Fruit fly (Drosophila melanogaster): ENCODE data around the gene snz.

The snz gene

dm6 chrX:7883926-7884325 lies 28.0 kb upstream of the snz start, which contains the start of gene Ir7f:
Gene Ir7f (minus strand): TSS chrX:7884026.
- TF ChIP-seq CG15710 (tag; optimal IDR thresholded peaks at IDR 0.05) (no peak), Ets98B (GFP tag; IDR thresholded peaks at IDR 0.05) (no peak), CG10348 (GFP tag; IDR thresholded peaks at IDR 0.05) (no peak), CG8301 (tag; optimal IDR thresholded peaks at IDR 0.05) (no peak), rn (GFP tag; IDR thresholded peaks at IDR 0.05) (no peak), Pif1A (GFP tag; optimal IDR thresholded peaks at IDR 0.05) (no peak), EcR (GFP tag; optimal IDR thresholded peaks at IDR 0.05) (no peak), CG4496 (GFP tag; IDR thresholded peaks at IDR 0.05) (no peak), CG32121 (GFP tag; IDR thresholded peaks at IDR 0.05) (no peak), Snoo (tag; optimal IDR thresholded peaks at IDR 0.05) (no peak), D1 (tag; optimal IDR thresholded peaks at IDR 0.05) (no peak), CG17806 (tag; optimal IDR thresholded peaks at IDR 0.05) (no peak), CG12605 (GFP tag; IDR thresholded peaks at IDR 0.05) (no peak), Pif1B (GFP tag; optimal IDR thresholded peaks at IDR 0.05) (no peak), fd96Ca (GFP tag; IDR thresholded peaks at IDR 0.05) (no peak), CG34367 (tag; optimal IDR thresholded peaks at IDR 0.05) (no peak), CG9948 (tag; optimal IDR thresholded peaks at IDR 0.05) (no peak), CG13204 (GFP tag; optimal IDR thresholded peaks at IDR 0.05) (no peak)

DNA sequence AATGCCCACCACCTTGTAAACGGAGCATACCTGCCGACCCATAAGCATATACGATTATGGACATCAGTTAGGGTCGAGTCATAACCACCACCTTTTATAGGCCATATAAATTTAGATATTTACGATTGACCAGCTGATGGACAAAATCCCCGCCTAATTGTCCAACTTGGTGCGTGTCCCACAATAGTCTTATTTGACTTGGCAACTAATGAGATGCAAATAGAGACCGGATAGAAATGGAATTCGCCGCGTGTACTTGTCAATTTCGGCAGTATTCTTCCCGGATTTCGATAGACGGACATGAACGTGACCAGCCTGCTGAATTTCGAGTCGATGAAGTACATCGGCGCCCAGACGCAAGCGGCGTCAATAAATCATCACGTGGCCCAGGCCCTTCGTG lies 27.5 kb upstream of the snz start, which contains the start of gene Ir7g:
Ir7g (plus strand) TSS at position 301 of the 400 bp plus-strand sequence.
- no peak for TF ChIP-seq Pif1A (GFP tag; optimal IDR thresholded peaks at IDR 0.05)
- no peak for TF ChIP-seq CG13204 (GFP tag; optimal IDR thresholded peaks at IDR 0.05)
- no peak for TF ChIP-seq CG15710 (tag; optimal IDR thresholded peaks at IDR 0.05)
- TF ChIP-seq Pif1B (GFP tag; optimal IDR thresholded peaks at IDR 0.05), result no peak
- no peak for TF ChIP-seq EcR (GFP tag; optimal IDR thresholded peaks at IDR 0.05)
- TF ChIP-seq CG9948 (tag; optimal IDR thresholded peaks at IDR 0.05), result no peak
- no peak for TF ChIP-seq CG10348 (GFP tag; IDR thresholded peaks at IDR 0.05)
- TF ChIP-seq CG12605 (GFP tag; IDR thresholded peaks at IDR 0.05), result no peak
- TF ChIP-seq CG8159 (tag; optimal IDR thresholded peaks at IDR 0.05), result no peak
- TF ChIP-seq CG34367 (tag; optimal IDR thresholded peaks at IDR 0.05), result no peak
- no peak for TF ChIP-seq Snoo (tag; optimal IDR thresholded peaks at IDR 0.05)
- TF ChIP-seq fd96Ca (GFP tag; IDR thresholded peaks at IDR 0.05), result no peak
- no peak for TF ChIP-seq CG4496 (GFP tag; IDR thresholded peaks at IDR 0.05)
- no peak for TF ChIP-seq rn (GFP tag; IDR thresholded peaks at IDR 0.05)
- no peak for TF ChIP-seq CG17806 (tag; optimal IDR thresholded peaks at IDR 0.05)
- TF ChIP-seq CG32121 (GFP tag; IDR thresholded peaks at IDR 0.05), result no peak
- TF ChIP-seq Ets98B (GFP tag; IDR thresholded peaks at IDR 0.05), result no peak
- TF ChIP-seq CG8301 (tag; optimal IDR thresholded peaks at IDR 0.05), result no peak
- no peak for TF ChIP-seq D1 (tag; optimal IDR thresholded peaks at IDR 0.05)

DNA sequence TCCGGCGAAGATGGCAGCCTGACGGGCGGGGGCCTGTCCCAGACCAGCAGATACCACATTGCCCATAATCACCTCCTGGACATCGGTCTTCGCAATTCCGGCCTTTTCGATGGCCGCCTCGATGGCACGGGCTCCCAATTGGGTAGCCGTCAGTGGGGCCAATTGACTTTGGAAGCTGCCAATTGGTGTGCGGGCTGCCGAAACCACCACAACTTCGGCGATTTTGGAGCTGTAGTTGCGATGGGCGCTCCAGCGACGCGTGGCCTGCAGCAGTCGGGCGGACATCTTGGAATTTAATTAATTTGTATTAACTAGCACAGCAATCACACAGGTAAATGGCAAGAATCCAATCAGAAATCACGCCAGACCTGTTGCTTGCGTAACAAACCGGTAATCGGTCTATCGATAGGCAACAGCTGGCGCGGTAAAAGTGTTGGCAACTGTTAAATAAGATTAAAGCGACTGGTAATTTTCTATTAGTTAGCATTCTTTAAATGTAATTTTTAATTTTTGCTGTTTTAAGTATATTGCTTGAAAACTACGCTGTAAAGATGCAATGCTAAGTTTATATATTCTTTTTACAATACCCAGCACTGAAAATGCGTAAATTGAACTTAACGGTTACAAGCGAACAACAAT lies 23.4 kb upstream of the snz start, which contains the start of gene Acat1:
Acat1 (minus strand) TSS at position 400 of the 639 bp plus-strand sequence.
- TF ChIP-seq Pif1A (GFP tag; optimal IDR thresholded peaks at IDR 0.05), result peak; percentile 80
- TF ChIP-seq CG14655 (GFP tag; optimal IDR thresholded peaks at IDR 0.05), result peak; percentile 55
- TF ChIP-seq Snoo (tag; optimal IDR thresholded peaks at IDR 0.05), result no peak
- TF ChIP-seq Pif1B (GFP tag; optimal IDR thresholded peaks at IDR 0.05), result peak; percentile 81
- no peak for TF ChIP-seq CG10348 (GFP tag; IDR thresholded peaks at IDR 0.05)
- TF ChIP-seq CG34367 (tag; optimal IDR thresholded peaks at IDR 0.05), result peak; percentile 47
- peak; percentile 62; the same call in 1 of the 2 replicates for TF ChIP-seq Ets98B (GFP tag; IDR thresholded peaks at IDR 0.05)
- peak; percentile 78 for TF ChIP-seq CG4496 (GFP tag; IDR thresholded peaks at IDR 0.05)
- no peak for TF ChIP-seq gl (tag; optimal IDR thresholded peaks at IDR 0.05)
- no peak for TF ChIP-seq EcR (GFP tag; optimal IDR thresholded peaks at IDR 0.05)
- TF ChIP-seq CG13204 (GFP tag; optimal IDR thresholded peaks at IDR 0.05), result no peak
- peak; percentile 32 for TF ChIP-seq D1 (tag; optimal IDR thresholded peaks at IDR 0.05)
- TF ChIP-seq rn (GFP tag; IDR thresholded peaks at IDR 0.05), result peak; percentile 63; the same call in 1 of the 2 replicates
- TF ChIP-seq CG9948 (tag; optimal IDR thresholded peaks at IDR 0.05), result no peak
- peak; percentile 48; the same call in 1 of the 2 replicates for TF ChIP-seq CG32121 (GFP tag; IDR thresholded peaks at IDR 0.05)
- TF ChIP-seq CG17806 (tag; optimal IDR thresholded peaks at IDR 0.05), result peak; percentile 65
- peak; percentile 55 for TF ChIP-seq CG15710 (tag; optimal IDR thresholded peaks at IDR 0.05)
- no peak for TF ChIP-seq fd96Ca (GFP tag; IDR thresholded peaks at IDR 0.05)
- peak; percentile 52 for TF ChIP-seq CG8159 (tag; optimal IDR thresholded peaks at IDR 0.05)
- TF ChIP-seq CG8301 (tag; optimal IDR thresholded peaks at IDR 0.05), result peak; percentile 52
- peak; percentile 52 for TF ChIP-seq CG12605 (GFP tag; IDR thresholded peaks at IDR 0.05)

DNA sequence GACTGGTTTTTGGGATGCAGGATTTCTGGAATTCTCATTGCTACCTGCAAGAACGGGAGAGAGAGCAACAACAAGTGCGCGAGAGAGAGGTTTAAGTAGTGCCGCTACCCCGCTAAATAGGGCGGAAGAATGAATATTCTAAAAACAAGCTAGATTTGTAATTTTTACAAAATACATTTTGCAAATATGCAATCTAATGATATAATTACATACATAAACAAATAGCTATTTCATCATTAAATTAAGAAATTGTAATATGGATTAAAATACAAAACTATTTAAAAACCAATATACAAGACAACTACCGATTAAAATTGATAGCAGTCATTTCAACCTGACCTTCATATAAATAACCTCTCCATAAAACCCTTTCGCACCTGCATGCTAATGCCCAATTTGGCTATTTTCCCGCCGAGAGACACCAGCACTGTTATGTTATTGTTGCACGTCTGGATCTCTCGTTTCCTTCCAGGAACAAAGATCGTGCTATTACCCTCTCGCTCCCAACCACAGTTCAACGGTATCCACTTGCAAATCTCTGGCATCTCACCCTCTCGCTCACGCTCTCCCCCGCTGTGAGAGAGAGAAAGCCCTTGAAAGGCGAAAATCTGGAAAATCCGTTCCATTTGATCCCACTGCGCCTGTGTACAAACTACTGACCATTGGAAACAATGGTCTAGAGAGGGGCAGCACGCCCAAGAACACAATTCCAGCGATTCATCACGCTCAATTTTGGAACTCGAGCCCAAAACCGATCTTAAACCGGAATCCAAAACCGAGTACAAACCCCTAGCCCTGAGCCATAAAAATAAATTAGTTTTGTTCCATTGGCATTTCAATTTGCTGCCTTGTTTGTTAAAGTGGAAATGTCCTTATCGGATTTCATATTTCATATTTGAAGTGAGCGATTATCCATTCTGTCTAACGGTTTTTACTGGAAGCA lies 20.0 kb upstream of the snz start, which contains the start of gene Nek2:
Nek2 (minus strand) TSS at position 51 of the 943 bp plus-strand sequence.
- TF ChIP-seq CG14655 (GFP tag; optimal IDR thresholded peaks at IDR 0.05) (peak; percentile 48), CG13204 (GFP tag; optimal IDR thresholded peaks at IDR 0.05) (no peak), gl (tag; optimal IDR thresholded peaks at IDR 0.05) (no peak), D1 (tag; optimal IDR thresholded peaks at IDR 0.05) (peak; percentile 1), CG32121 (GFP tag; IDR thresholded peaks at IDR 0.05) (no peak), fd96Ca (GFP tag; IDR thresholded peaks at IDR 0.05) (no peak), CG12605 (GFP tag; IDR thresholded peaks at IDR 0.05) (no peak), CG4496 (GFP tag; IDR thresholded peaks at IDR 0.05) (no peak), Snoo (tag; optimal IDR thresholded peaks at IDR 0.05) (peak; percentile 23), Pif1A (GFP tag; optimal IDR thresholded peaks at IDR 0.05) (peak; percentile 15), CG34367 (tag; optimal IDR thresholded peaks at IDR 0.05) (peak; percentile 22), rn (GFP tag; IDR thresholded peaks at IDR 0.05) (no peak), CG8301 (tag; optimal IDR thresholded peaks at IDR 0.05) (peak; percentile 38), CG17806 (tag; optimal IDR thresholded peaks at IDR 0.05) (no peak), CG15710 (tag; optimal IDR thresholded peaks at IDR 0.05) (peak; percentile 7), CG8159 (tag; optimal IDR thresholded peaks at IDR 0.05) (peak; percentile 40), Ets98B (GFP tag; IDR thresholded peaks at IDR 0.05) (no peak), CG9948 (tag; optimal IDR thresholded peaks at IDR 0.05) (peak; percentile 32), EcR (GFP tag; optimal IDR thresholded peaks at IDR 0.05) (peak; percentile 32), Pif1B (GFP tag; optimal IDR thresholded peaks at IDR 0.05) (peak; percentile 26), CG10348 (GFP tag; IDR thresholded peaks at IDR 0.05) (no peak)

Measured in whole organism, pupa.